Worm (Caenorhabditis elegans): ENCODE measurements around the gene fpn-1.2.

DNA sequence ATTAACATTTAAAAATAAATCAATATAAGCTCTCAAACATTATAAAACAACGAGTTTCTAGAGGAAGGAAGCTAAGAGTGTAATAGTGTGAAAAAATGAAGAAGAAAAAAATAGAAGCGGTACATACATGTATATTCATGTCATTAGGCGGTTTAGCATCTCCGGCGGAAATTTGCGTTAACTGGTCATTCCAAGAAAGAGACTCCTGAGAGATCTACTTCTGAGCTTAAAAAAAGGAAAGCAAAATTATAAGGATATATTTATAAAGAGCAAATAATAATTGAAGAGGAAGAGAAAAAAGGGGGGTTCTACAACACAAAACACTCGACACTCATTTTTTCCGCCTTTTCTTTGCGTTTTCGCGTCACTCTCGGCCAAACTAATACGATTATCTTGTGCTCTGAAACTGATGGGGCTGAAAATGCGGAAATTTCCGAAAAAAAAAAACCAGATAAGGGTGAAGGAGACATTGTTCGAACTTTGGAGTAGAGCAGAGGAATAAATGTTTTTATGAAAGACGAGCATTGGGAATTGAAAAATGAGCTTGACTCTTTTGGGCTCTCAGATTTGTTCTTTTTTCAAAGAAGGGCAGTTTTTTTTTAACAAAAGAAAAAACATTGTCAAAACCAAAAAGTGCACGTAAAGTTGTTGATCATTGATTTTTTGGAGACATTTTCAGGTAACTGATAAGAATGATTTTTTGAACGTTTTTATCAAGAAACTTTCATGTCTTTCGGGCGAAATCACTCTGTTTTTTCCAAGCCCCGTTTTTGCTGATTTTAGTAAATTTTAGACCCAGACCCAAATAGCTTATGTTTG is 49.7 kb downstream of the fpn-1.2 start:
- TF ChIP-seq ama-1 (optimal IDR thresholded peaks at IDR 0.05), result no peak
- TF ChIP-seq nhr-11 (tag; optimal IDR thresholded peaks at IDR 0.05), result no peak
- no peak for TF ChIP-seq snpc-4 (tag; optimal IDR thresholded peaks at IDR 0.05)
- TF ChIP-seq mab-5 (tag; optimal IDR thresholded peaks at IDR 0.05), result no peak
- TF ChIP-seq ceh-16 (tag; optimal IDR thresholded peaks at IDR 0.05), result no peak
- TF ChIP-seq elt-1 (tag; optimal IDR thresholded peaks at IDR 0.05), result no peak
- TF ChIP-seq zag-1 (tag; optimal IDR thresholded peaks at IDR 0.05), result no peak
- no peak for TF ChIP-seq nhr-237 (tag; optimal IDR thresholded peaks at IDR 0.05)
